Fruit fly (Drosophila melanogaster): ENCODE measurements around the gene Rbp.

DNA sequence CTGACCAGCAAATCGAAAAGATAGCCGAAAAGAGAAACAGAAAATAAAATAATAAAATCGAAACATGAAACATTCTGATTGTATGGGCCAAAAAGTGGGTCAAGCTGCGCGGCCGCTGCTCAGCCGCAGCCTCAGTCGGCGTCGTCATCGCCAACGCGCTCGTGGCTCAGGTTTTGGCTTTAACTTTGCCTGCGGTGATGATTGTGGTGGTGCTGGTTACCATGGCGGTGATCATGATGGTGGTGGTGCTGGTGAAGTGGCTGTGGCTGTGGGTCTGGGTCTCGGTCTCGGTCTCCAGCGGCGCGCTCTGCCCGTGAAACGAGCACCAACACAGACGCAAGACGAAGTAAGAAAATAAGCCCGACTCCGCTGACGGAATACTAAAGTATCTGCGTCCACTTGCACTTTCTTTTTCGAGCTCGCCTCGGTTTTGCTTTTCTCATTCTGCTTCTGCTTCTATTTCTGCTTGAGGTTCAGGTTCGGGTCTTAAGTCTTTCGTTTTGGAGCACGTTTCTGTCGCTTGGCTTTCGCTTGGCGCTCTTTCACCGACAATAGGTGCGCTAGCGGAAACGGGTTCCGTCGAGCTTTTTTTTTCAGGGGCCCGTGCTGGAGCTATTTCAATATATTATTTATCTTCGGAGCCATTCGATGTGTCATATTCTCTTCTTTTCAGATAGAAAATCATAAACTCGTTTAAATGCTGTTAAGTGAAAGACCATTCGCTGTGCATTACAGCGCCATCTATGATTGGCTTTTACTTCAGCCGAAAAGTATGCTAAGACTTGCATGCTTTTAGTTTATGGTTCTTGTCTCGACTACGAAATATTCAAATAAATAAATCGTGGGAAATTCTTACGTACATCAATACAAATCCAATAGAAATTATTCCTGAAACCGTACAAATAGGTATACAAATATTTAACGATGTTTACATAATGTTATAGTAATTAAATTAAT, 63.3 kb downstream of the Rbp start:
- peak; percentile 93 to 96 for TF ChIP-seq CTCF (optimal IDR thresholded peaks at IDR 0.05)
- TF ChIP-seq CG8478 (optimal IDR thresholded peaks at IDR 0.05): no peak
